Worm (Caenorhabditis elegans): ENCODE results near the gene sel-15.

ce11 chrIII:691933-692332 is 4.3 kb downstream of the sel-15 start, which contains the start of gene W02B3.7:
- no peak for TF ChIP-seq tbx-11 (GFP tag; IDR thresholded peaks at IDR 0.05)
- TF ChIP-seq tbx-37 (GFP tag; conservative IDR thresholded peaks at IDR 0.05): no peak
- no peak for TF ChIP-seq ama-1 (optimal IDR thresholded peaks at IDR 0.05)
- no peak for TF ChIP-seq hmg-4 (GFP tag; optimal IDR thresholded peaks at IDR 0.05)
- no peak for TF ChIP-seq flt-1 (GFP tag; IDR thresholded peaks at IDR 0.05)
- no peak for TF ChIP-seq pes-1 (GFP tag; IDR thresholded peaks at IDR 0.05)
- no peak for TF ChIP-seq B0310.2 (tag; optimal IDR thresholded peaks at IDR 0.05)
- TF ChIP-seq F13C5.2 (tag; optimal IDR thresholded peaks at IDR 0.05): no peak
- TF ChIP-seq aly-1 (tag; optimal IDR thresholded peaks at IDR 0.05): no peak
- no peak for TF ChIP-seq hnd-1 (tag; optimal IDR thresholded peaks at IDR 0.05)
- TF ChIP-seq tra-4 (tag; optimal IDR thresholded peaks at IDR 0.05): no peak
- no peak for TF ChIP-seq scrt-1 (GFP tag; IDR thresholded peaks at IDR 0.05)

Data from whole organism, early embryonic.